Worm (Caenorhabditis elegans) whole organism, L1 larva: Measurements from ENCODE around the gene W03F9.11.

Experiments
- C04F5.9 ChIP-seq: sonication (generic microtip); optimal IDR thresholded peaks from 2 replicates; lab custom pipeline; 2016; ENCODE audit warnings: missing genetic modification characterization, missing compliant biosample characterization
- C34B4.2 ChIP-seq: sonication (generic microtip); optimal IDR thresholded peaks from 2 replicates; lab custom pipeline; 2017; ENCODE audit warnings: mild to moderate bottlenecking, missing genetic modification characterization, missing compliant biosample characterization
- F16B12.6 ChIP-seq: fragments of 150-350 bp; optimal IDR thresholded peaks from 2 replicates; lab custom pipeline; 2014; ENCODE audit warnings: missing biosample characterization, missing genetic modification characterization
- alr-1 ChIP-seq: fragments of 200-800 bp; sonication (Bioruptor generic); optimal IDR thresholded peaks from 2 replicates; lab custom pipeline; 2018; ENCODE audit warnings: borderline replicate concordance, mild to moderate bottlenecking, missing genetic modification characterization, missing compliant biosample characterization
- blmp-1 ChIP-seq: fragments of 150-350 bp; optimal IDR thresholded peaks from 2 replicates; lab custom pipeline; 2014; ENCODE audit warnings: missing biosample characterization, missing genetic modification characterization
- ceh-63 ChIP-seq: fragments of 200-800 bp; sonication (Bioruptor generic); optimal IDR thresholded peaks from 2 replicates; lab custom pipeline; 2018; ENCODE audit warnings: mild to moderate bottlenecking, missing genetic modification characterization, missing compliant biosample characterization
- ceh-90 ChIP-seq: sonication (generic microtip); optimal IDR thresholded peaks from 2 replicates; lab custom pipeline; 2016; ENCODE audit warnings: missing genetic modification characterization, missing compliant biosample characterization
- ces-1 ChIP-seq: fragments of 150-350 bp; optimal IDR thresholded peaks from 2 replicates; lab custom pipeline; 2014; ENCODE audit warnings: missing biosample characterization, missing genetic modification reagents, missing genetic modification characterization
- efl-1 ChIP-seq, 4 experiments: fragments of 150-350 bp; optimal IDR thresholded peaks in 3 of 4; peaks in 1 of 4; 1 replicate in 1 of 4; 2 replicates in 3 of 4; lab custom pipeline; 2014; ENCODE audit warnings: missing biosample characterization in 2 of 4, missing genetic modification characterization in 2 of 4, missing genetic modification reagents in 2 of 4
- elt-3 ChIP-seq, 6 experiments: fragments of 150-350 bp in 1 of 6; sonication (generic microtip); optimal IDR thresholded peaks; 2 replicates each; lab custom pipeline; 2017 to 2018; ENCODE audit warnings: missing biosample characterization in 6 of 6, missing genetic modification characterization in 6 of 6, inconsistent platforms in 1 of 6
- fkh-8 ChIP-seq: sonication (generic microtip); optimal IDR thresholded peaks from 2 replicates; lab custom pipeline; 2016; ENCODE audit warnings: mild to moderate bottlenecking, missing genetic modification characterization, missing compliant biosample characterization
- lin-13 ChIP-seq: fragments of 150-350 bp; optimal IDR thresholded peaks from 2 replicates; lab custom pipeline; 2014; ENCODE audit warnings: missing biosample characterization, missing genetic modification reagents, missing genetic modification characterization
- lsy-2 ChIP-seq, 2 experiments: fragments of 150-350 bp; optimal IDR thresholded peaks; 2 replicates each; lab custom pipeline; 2014; ENCODE audit warnings: missing biosample characterization in 2 of 2, missing genetic modification characterization in 2 of 2
- mdl-1 ChIP-seq, 2 experiments: fragments of 150-350 bp; optimal IDR thresholded peaks; 2 replicates each; lab custom pipeline; 2014 to 2017; ENCODE audit warnings: missing biosample characterization in 2 of 2, missing genetic modification characterization in 2 of 2, inconsistent platforms in 1 of 2
- mef-2 ChIP-seq: fragments of 150-350 bp; optimal IDR thresholded peaks from 2 replicates; lab custom pipeline; 2014; ENCODE audit warnings: missing biosample characterization, missing genetic modification characterization
- nhr-12 ChIP-seq: sonication (generic microtip); optimal IDR thresholded peaks from 2 replicates; lab custom pipeline; 2017; ENCODE audit warnings: missing biosample characterization, missing genetic modification characterization
- nhr-20 ChIP-seq: sonication (generic microtip); optimal IDR thresholded peaks from 2 replicates; lab custom pipeline; 2016; ENCODE audit warnings: mild to moderate bottlenecking, missing genetic modification characterization, missing compliant biosample characterization
- nhr-28 ChIP-seq: fragments of 150-350 bp; optimal IDR thresholded peaks from 2 replicates; lab custom pipeline; 2014; ENCODE audit warnings: missing biosample characterization, missing genetic modification characterization
- nhr-47 ChIP-seq: sonication (generic microtip); optimal IDR thresholded peaks from 2 replicates; lab custom pipeline; 2016; ENCODE audit warnings: mild to moderate bottlenecking, missing genetic modification characterization, moderate library complexity, missing compliant biosample characterization
- nhr-84 ChIP-seq: sonication (generic microtip); optimal IDR thresholded peaks from 2 replicates; lab custom pipeline; 2017; ENCODE audit warnings: missing biosample characterization, missing genetic modification characterization
- pag-3 ChIP-seq: sonication (generic microtip); optimal IDR thresholded peaks from 2 replicates; lab custom pipeline; 2017; ENCODE audit warnings: missing genetic modification characterization, mild to moderate bottlenecking, missing compliant biosample characterization, antibody characterized with exemption, borderline replicate concordance; ENCODE audit not compliant: insufficient read depth
- sox-4 ChIP-seq: sonication (generic microtip); optimal IDR thresholded peaks from 2 replicates; lab custom pipeline; 2016; ENCODE audit warnings: missing genetic modification characterization, missing compliant biosample characterization
- sptf-1 ChIP-seq: fragments of 150-350 bp; optimal IDR thresholded peaks from 2 replicates; lab custom pipeline; 2014; ENCODE audit warnings: missing biosample characterization, missing genetic modification characterization
- sup-37 ChIP-seq: fragments of 200-800 bp; sonication (Bioruptor generic); optimal IDR thresholded peaks from 2 replicates; lab custom pipeline; 2018; ENCODE audit warnings: mild to moderate bottlenecking, missing genetic modification characterization, missing compliant biosample characterization
- swsn-7 ChIP-seq: sonication (generic microtip); optimal IDR thresholded peaks from 2 replicates; lab custom pipeline; 2016; ENCODE audit warnings: missing genetic modification characterization, missing compliant biosample characterization
- tbx-2 ChIP-seq: sonication (generic microtip); optimal IDR thresholded peaks from 2 replicates; lab custom pipeline; 2016; ENCODE audit warnings: missing genetic modification characterization, missing compliant biosample characterization
- unc-130 ChIP-seq: fragments of 150-350 bp; optimal IDR thresholded peaks from 2 replicates; lab custom pipeline; 2017; ENCODE audit warnings: missing biosample characterization, missing genetic modification characterization, inconsistent platforms
- unc-98 ChIP-seq: fragments of 200-800 bp; sonication (Bioruptor generic); IDR thresholded peaks from 2 replicates; pipeline ENCODE4 v1.3.6; 2022; ENCODE audit warnings: missing genetic modification characterization, missing compliant biosample characterization
- xbp-1 ChIP-seq: sonication (generic microtip); optimal IDR thresholded peaks from 2 replicates; lab custom pipeline; 2016; ENCODE audit warnings: missing genetic modification characterization, missing compliant biosample characterization
- zag-1 ChIP-seq: fragments of 150-350 bp; optimal IDR thresholded peaks from 2 replicates; lab custom pipeline; 2014; ENCODE audit warnings: missing biosample characterization, missing genetic modification characterization

W03F9.11 gene

DNA sequence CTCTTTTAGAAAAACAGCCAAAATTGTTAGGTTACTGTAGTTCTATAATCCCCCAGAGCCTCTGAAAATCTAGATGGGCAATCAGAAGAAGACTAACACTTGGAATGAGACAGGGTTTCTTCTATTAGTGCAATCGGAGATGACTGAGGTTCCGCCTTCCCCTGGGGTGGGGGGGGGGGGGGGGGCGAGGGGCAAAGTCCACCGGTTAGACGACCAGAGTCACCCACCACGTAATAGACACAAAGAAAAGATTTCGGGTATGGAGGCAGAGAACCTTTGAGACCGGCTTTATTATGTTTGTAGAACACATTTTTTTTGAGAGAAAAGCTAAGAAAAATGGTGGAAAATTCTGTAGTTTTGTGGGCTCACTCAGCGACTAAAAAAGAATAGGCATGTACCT, 11.0 kb upstream of the W03F9.11 start:
- TF ChIP-seq F16B12.6 (tag; lab: Kevin White, UChicago) = no peak
- TF ChIP-seq, all 84 proteins: peak for 0

DNA sequence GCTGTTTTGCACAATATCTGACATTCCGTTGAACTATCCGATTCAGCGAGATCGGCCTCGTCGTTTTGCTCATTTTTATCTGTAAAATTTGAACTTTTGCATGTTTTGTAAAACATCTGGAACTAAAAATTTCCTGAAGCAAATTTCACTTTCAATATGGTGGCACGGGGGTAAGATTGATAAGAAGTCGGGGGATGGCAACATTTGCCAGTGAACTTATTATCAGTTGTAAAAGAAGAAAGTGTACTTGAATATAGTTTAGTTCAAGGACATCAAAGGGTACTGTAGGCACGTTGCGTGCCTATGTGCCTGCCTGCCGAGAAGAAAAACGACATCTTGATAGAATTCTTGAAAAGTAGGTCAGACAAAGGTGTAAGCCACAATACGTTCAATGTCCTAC, 10.2 kb upstream of the W03F9.11 start, which contains the start of gene W03F9.4:
W03F9.4 (minus strand) TSS at position 79 of the 400 bp plus-strand sequence.
- TF ChIP-seq efl-1 (optimal IDR thresholded peaks at IDR 0.05; lab: Kevin White, UChicago) = no peak
- TF ChIP-seq efl-1 (GFP tag; optimal IDR thresholded peaks at IDR 0.05 in 1 of 2; lab: Kevin White, UChicago) = peak in 1 of 2 experiments; percentile 28
- no peak for TF ChIP-seq lin-13 (GFP tag; lab: Kevin White, UChicago)
- peak; percentile 26 for TF ChIP-seq nhr-20
- no peak for TF ChIP-seq nhr-12 (tag; lab: Kevin White, UChicago)
- TF ChIP-seq blmp-1 (tag; lab: Kevin White, UChicago) = peak; percentile 55
- no peak for TF ChIP-seq swsn-7 (tag; lab: Kevin White, UChicago)

DNA sequence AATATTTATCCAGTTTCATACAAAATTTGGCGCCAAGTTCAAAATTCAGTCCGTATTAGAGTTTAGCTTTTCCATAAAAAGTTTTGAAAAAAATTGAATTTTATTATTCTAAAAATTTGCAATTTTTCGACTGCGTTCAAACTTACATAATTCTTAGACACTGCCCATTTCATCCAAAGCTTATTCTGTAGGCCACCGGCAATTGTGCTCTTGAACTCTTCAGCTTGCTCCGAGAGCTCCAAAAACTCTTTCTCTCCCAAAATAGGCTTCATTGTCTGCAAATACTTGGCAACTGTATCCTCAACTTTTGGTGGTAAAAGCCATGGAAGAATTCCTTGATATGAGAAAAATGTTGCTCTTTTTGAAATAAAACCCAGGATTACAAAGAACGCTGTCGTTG, 8.9 kb upstream of the W03F9.11 start:
- no peak for TF ChIP-seq nhr-20
- no peak for TF ChIP-seq alr-1 (tag; lab: Kevin White, UChicago)
- TF ChIP-seq nhr-12 (tag; lab: Kevin White, UChicago) = no peak
- no peak for TF ChIP-seq nhr-84 (tag; lab: Kevin White, UChicago)
- TF ChIP-seq zag-1 = no peak
- TF ChIP-seq unc-98 (GFP tag; lab: Robert Waterston, UW) = no peak
- no peak for TF ChIP-seq C34B4.2 (tag; lab: Kevin White, UChicago)
- no peak for TF ChIP-seq lsy-2 (tag; optimal IDR thresholded peaks at IDR 0.05; lab: Kevin White, UChicago)
- no peak for TF ChIP-seq mef-2 (tag; lab: Kevin White, UChicago)
- TF ChIP-seq sptf-1 (tag; lab: Kevin White, UChicago) = no peak
- TF ChIP-seq nhr-47 (tag; lab: Kevin White, UChicago) = no peak
- no peak for TF ChIP-seq nhr-28 (tag; lab: Kevin White, UChicago)
- TF ChIP-seq unc-130 = no peak
- no peak for TF ChIP-seq ces-1 (GFP tag; lab: Kevin White, UChicago)
- no peak for TF ChIP-seq xbp-1 (tag; lab: Kevin White, UChicago)
- no peak for TF ChIP-seq mdl-1 (tag; optimal IDR thresholded peaks at IDR 0.05; lab: Kevin White, UChicago)
- no peak for TF ChIP-seq ceh-90 (tag; lab: Kevin White, UChicago)

DNA sequence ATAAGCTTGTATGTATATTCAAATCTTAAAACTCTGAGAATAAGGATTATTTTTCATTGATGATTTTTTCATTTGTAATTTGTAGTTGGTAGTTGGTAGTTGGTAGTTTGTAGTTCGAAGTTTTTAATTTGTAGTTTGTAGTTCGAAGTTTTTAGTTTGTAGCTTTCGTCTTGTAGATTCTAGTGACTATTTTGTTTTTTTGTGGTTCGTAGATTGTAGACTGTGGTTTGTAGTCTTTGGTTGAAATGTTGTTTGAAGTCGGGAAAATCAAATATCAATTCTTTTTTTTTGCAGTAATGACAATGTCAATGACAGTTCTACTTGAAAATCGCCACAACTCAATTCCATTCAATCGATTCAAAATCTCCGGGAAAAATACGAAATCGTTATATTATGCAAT, 4.5 kb upstream of the W03F9.11 start:
- no peak for TF ChIP-seq elt-3 (tag; optimal IDR thresholded peaks at IDR 0.05; lab: Kevin White, UChicago)
- TF ChIP-seq tbx-2 = no peak
- no peak for TF ChIP-seq xbp-1 (tag; lab: Kevin White, UChicago)
- no peak for TF ChIP-seq zag-1
- no peak for TF ChIP-seq sup-37 (GFP tag; lab: Kevin White, UChicago)
- no peak for TF ChIP-seq C04F5.9 (tag; lab: Kevin White, UChicago)
- TF ChIP-seq ces-1 (GFP tag; lab: Kevin White, UChicago) = no peak
- no peak for TF ChIP-seq F16B12.6 (tag; lab: Kevin White, UChicago)
- TF ChIP-seq pag-3 = no peak

DNA sequence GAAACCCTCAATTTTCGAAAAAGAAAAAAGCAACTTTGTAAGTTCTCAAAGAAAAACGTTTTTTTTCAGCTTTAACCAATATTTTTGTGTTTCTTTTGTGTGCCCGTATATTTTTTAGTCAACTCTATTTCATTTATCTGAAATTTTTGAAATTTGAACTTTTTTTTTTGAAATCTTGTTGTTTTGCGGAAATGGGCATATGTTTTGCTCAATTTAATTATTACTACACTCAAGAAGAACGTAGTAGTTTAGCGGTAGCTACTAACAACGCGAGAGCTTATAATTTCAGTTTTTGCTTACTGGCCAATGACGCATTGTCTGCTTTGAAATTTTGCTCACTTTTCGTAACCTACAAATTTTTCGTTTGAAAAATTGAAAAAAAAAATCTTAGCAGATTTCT, 3.6 kb upstream of the W03F9.11 start, which contains the start of gene srh-82:
srh-82 (plus strand) TSS at position 301 of the 400 bp plus-strand sequence.
- no peak for TF ChIP-seq fkh-8
- TF ChIP-seq efl-1 (optimal IDR thresholded peaks at IDR 0.05; lab: Kevin White, UChicago) = no peak
- TF ChIP-seq efl-1 (GFP tag; optimal IDR thresholded peaks at IDR 0.05 in 1 of 2; lab: Kevin White, UChicago) = peak in 1 of 2 experiments; percentile 0
- TF ChIP-seq, all 84 proteins: peak for 1

DNA sequence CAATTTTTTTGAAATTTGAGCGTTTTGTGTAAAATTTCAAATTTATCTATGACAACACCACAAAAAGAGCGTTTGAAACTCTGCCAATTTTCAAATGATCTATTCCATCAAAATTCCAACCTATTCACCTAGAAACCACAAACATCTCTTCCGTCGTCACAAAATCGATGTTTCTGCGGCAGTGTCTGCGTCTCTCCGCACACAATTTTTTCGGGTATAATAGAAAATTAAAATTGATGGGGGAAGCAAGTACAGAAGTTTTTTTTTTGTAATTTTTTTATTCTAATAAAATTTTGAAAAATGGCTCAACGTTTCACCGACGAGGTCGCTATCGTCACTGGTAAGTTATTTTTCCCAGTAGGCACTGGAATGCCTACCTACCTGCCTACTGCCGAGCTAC, 2.6 kb downstream of the W03F9.11 start, which contains the start of gene W03F9.9:
W03F9.9 (plus strand) TSS at position 301 of the 400 bp plus-strand sequence.
- TF ChIP-seq ceh-63 (GFP tag; lab: Kevin White, UChicago) = no peak
- no peak for TF ChIP-seq sox-4 (tag; lab: Kevin White, UChicago)
- TF ChIP-seq efl-1 (optimal IDR thresholded peaks at IDR 0.05; lab: Kevin White, UChicago) = no peak
- peak in 1 of 2 experiments; percentile 82 for TF ChIP-seq efl-1 (GFP tag; optimal IDR thresholded peaks at IDR 0.05 in 1 of 2; lab: Kevin White, UChicago)
